Worm (Caenorhabditis elegans): ENCODE results near the gene dhhc-14.
A peak's percentile ranks its signal among the peaks of the same experiment; 100 is the strongest.
"Not testable (repeated sequence)": the region's sequence is repeated elsewhere in the genome, so short reads cannot be mapped to it uniquely, and the experiment has no call there.

dhhc-14 gene

DNA sequence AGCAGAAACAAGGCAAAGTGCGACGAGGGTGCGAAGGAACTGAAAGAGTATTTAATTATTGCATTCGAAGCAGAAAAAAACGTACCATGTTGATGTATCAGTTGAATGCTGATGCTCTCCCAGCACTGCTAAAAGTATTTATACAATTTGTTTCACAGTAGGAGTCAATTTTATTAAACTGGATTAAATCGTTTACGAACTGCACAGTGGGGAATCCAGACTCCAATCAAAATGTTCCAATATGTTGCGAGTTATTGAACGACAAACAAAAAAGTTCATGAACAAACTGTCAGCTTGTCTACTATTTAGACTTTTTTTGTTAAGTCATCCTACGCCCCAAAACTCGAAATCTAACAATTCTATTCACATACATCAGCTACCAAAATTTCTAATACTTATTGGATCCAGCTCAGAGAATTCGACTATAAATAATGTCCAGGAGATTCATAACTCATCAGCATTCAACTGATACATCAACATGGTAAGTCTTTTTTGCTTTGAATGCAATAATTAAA lies 13.8 kb upstream of the dhhc-14 start, which contains the start of the genes nspc-4 and nspc-5:
Gene nspc-4, minus strand, starts transcription at position 101 of the 515 bp plus-strand sequence.
Gene nspc-5, plus strand, starts transcription at position 465 of the 515 bp plus-strand sequence.
- TF ChIP-seq ama-1 (optimal IDR thresholded peaks at IDR 0.05); elt-3 (tag; optimal IDR thresholded peaks at IDR 0.05); skn-1 (tag; optimal IDR thresholded peaks at IDR 0.05): not testable (repeated sequence)

DNA sequence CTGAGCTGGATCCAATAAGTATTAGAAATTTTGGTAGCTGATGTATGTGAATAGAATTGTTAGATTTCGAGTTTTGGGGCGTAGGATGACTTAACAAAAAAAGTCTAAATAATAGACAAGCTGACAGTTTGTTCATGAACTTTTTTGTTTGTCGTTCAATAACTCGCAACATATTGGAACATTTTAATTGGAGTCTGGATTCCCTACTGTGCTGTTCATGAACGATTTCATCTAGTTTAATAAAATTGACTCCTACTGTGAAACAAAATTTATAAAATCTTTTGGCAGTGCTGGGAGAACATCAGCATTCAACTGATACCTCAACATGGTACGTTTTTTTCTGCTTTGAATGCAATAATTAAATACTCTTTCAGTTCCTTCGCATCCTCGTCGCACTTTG lies 10.5 kb upstream of the dhhc-14 start, which contains the start of gene nspc-7:
Gene nspc-7, plus strand, starts transcription at position 301 of the 400 bp plus-strand sequence.
- TF ChIP-seq nhr-11 (tag; optimal IDR thresholded peaks at IDR 0.05); nhr-23 (tag; optimal IDR thresholded peaks at IDR 0.05); sea-2 (GFP tag; optimal IDR thresholded peaks at IDR 0.05): not testable (repeated sequence)

- no peak for TF ChIP-seq nhr-28 (tag; optimal IDR thresholded peaks at IDR 0.05)
- TF ChIP-seq nhr-67 (tag; optimal IDR thresholded peaks at IDR 0.05) = no peak
- peak; percentile 57 for TF ChIP-seq nhr-43 (tag; optimal IDR thresholded peaks at IDR 0.05; ENCODE audit: poor library complexity, severe bottlenecking)
- TF ChIP-seq lsy-12 (tag; optimal IDR thresholded peaks at IDR 0.05) = peak; percentile 67
- peak; percentile 40 for TF ChIP-seq elt-1 (tag; optimal IDR thresholded peaks at IDR 0.05)
- TF ChIP-seq jun-1 (tag; optimal IDR thresholded peaks at IDR 0.05) = peak; percentile 81
- TF ChIP-seq R02D3.7 (tag; optimal IDR thresholded peaks at IDR 0.05) = peak; percentile 28
- TF ChIP-seq nhr-237 (tag; optimal IDR thresholded peaks at IDR 0.05) = no peak
- no peak for TF ChIP-seq nhr-11 (tag; optimal IDR thresholded peaks at IDR 0.05)
- TF ChIP-seq ceh-9 (tag; optimal IDR thresholded peaks at IDR 0.05) = no peak
- TF ChIP-seq mdl-1 (tag; optimal IDR thresholded peaks at IDR 0.05) = peak; percentile 44
- TF ChIP-seq fkh-2 (tag; optimal IDR thresholded peaks at IDR 0.05) = no peak
- TF ChIP-seq egl-5 (tag; optimal IDR thresholded peaks at IDR 0.05) = peak; percentile 72
- TF ChIP-seq pha-4 (tag; optimal IDR thresholded peaks at IDR 0.05) = peak; percentile 94
- peak; percentile 67 for TF ChIP-seq pqm-1 (tag; optimal IDR thresholded peaks at IDR 0.05)
- TF ChIP-seq snpc-4 (tag; optimal IDR thresholded peaks at IDR 0.05) = peak; percentile 89
- no peak for TF ChIP-seq sea-2 (GFP tag; optimal IDR thresholded peaks at IDR 0.05)
- TF ChIP-seq ZK546.5 (tag; optimal IDR thresholded peaks at IDR 0.05) = no peak
- TF ChIP-seq hmg-11 (tag; optimal IDR thresholded peaks at IDR 0.05) = peak; percentile 75
- no peak for TF ChIP-seq ztf-11 (tag; optimal IDR thresholded peaks at IDR 0.05)
- peak; percentile 79 for TF ChIP-seq lin-15B (tag; optimal IDR thresholded peaks at IDR 0.05)
- TF ChIP-seq eor-1 (tag; optimal IDR thresholded peaks at IDR 0.05) = no peak
- no peak for TF ChIP-seq daf-12 (tag; optimal IDR thresholded peaks at IDR 0.05)
- TF ChIP-seq nhr-77 (tag; optimal IDR thresholded peaks at IDR 0.05) = no peak
- TF ChIP-seq ama-1 (optimal IDR thresholded peaks at IDR 0.05) = peak; percentile 69
- peak; percentile 75 for TF ChIP-seq egl-27 (tag; optimal IDR thresholded peaks at IDR 0.05)
- no peak for TF ChIP-seq nhr-12 (tag; optimal IDR thresholded peaks at IDR 0.05)
- TF ChIP-seq nhr-23 (tag; optimal IDR thresholded peaks at IDR 0.05) = peak; percentile 87
- peak; percentile 65 for TF ChIP-seq ceh-28 (tag; optimal IDR thresholded peaks at IDR 0.05)
- peak; percentile 61 for TF ChIP-seq tbx-2 (tag; optimal IDR thresholded peaks at IDR 0.05)
- no peak for TF ChIP-seq unc-62 (GFP tag; optimal IDR thresholded peaks at IDR 0.05)
- peak; percentile 82 for TF ChIP-seq lin-39 (tag; optimal IDR thresholded peaks at IDR 0.05)
- TF ChIP-seq fkh-10 (GFP tag; optimal IDR thresholded peaks at IDR 0.05) = peak; percentile 4
- peak; percentile 51 for TF ChIP-seq fos-1 (tag; optimal IDR thresholded peaks at IDR 0.05)
- TF ChIP-seq aly-2 (tag; optimal IDR thresholded peaks at IDR 0.05) = no peak
- no peak for TF ChIP-seq mml-1 (tag; optimal IDR thresholded peaks at IDR 0.05)
- TF ChIP-seq elt-2 (tag; optimal IDR thresholded peaks at IDR 0.05) = peak; percentile 91
- TF ChIP-seq zag-1 (tag; optimal IDR thresholded peaks at IDR 0.05) = no peak
- peak; percentile 91 for TF ChIP-seq nhr-25 (tag; optimal IDR thresholded peaks at IDR 0.05)
- TF ChIP-seq ceh-16 (tag; optimal IDR thresholded peaks at IDR 0.05) = no peak
- TF ChIP-seq nfya-1 (tag; optimal IDR thresholded peaks at IDR 0.05; ENCODE audit: insufficient read depth) = peak; percentile 88
- peak; percentile 35 for TF ChIP-seq ztf-4 (tag; optimal IDR thresholded peaks at IDR 0.05)
- TF ChIP-seq unc-39 (tag; optimal IDR thresholded peaks at IDR 0.05) = no peak
- TF ChIP-seq skn-1 (tag; optimal IDR thresholded peaks at IDR 0.05) = peak; percentile 48
- TF ChIP-seq ceh-82 (tag; optimal IDR thresholded peaks at IDR 0.05) = no peak
- no peak for TF ChIP-seq nhr-76 (tag; optimal IDR thresholded peaks at IDR 0.05)
- no peak for TF ChIP-seq elt-3 (tag; optimal IDR thresholded peaks at IDR 0.05)
Measured at ce11 chrX:8545971-8546442, 6.1 kb upstream of the dhhc-14 start, which contains the start of gene sdha-1. TSS of gene sdha-1 (minus strand) at chrX:8546021.
